Worm (Caenorhabditis elegans): ENCODE data around the gene M02G9.4.

ce11 chrII:10346075-10346474, 29.0 kb downstream of the M02G9.4 start, which contains the start of gene C07E3.10:
- TF ChIP-seq alr-1 (tag; optimal IDR thresholded peaks at IDR 0.05) (no peak), nhr-12 (tag; optimal IDR thresholded peaks at IDR 0.05) (no peak), zag-1 (tag; optimal IDR thresholded peaks at IDR 0.05) (no peak), ztf-11 (tag; optimal IDR thresholded peaks at IDR 0.05) (no peak)

All from whole organism, L2 larva.